Fruit fly (Drosophila melanogaster) whole organism, embryonic: ENCODE measurements around the gene Kyat.

Experiments used
- Adf1 ChIP-seq: fragments of 200-800 bp; sonication (Bioruptor generic); IDR thresholded peaks from 2 replicates; pipeline ENCODE4 v1.3.6; 2022; ENCODE audit warnings: missing biosample characterization, missing genetic modification characterization
- B-H1 ChIP-seq: fragments of 200-800 bp; sonication (Bioruptor generic); IDR thresholded peaks from 3 replicates; pipeline ENCODE4 v1.3.6; 2022; ENCODE audit warnings: missing biosample characterization, missing genetic modification characterization
- CG10959 ChIP-seq: fragments of 200-800 bp; sonication (Bioruptor generic); IDR thresholded peaks from 2 replicates; pipeline ENCODE4 v1.3.6; 2022; ENCODE audit warnings: missing biosample characterization, missing genetic modification characterization
- CG11247 ChIP-seq: fragments of 200-800 bp; sonication (Bioruptor generic); IDR thresholded peaks from 2 replicates; pipeline ENCODE4 v1.3.6; 2022; ENCODE audit warnings: missing biosample characterization, missing genetic modification characterization
- CG12104 ChIP-seq: fragments of 200-800 bp; sonication (Bioruptor generic); optimal IDR thresholded peaks from 3 replicates; lab custom pipeline; 2016; ENCODE audit warnings: missing biosample characterization, missing genetic modification characterization
- CG13424 ChIP-seq: fragments of 200-800 bp; sonication (Bioruptor generic); optimal IDR thresholded peaks from 2 replicates; lab custom pipeline; 2019; ENCODE audit warnings: missing biosample characterization, mild to moderate bottlenecking, missing genetic modification characterization, moderate library complexity
- CG14050 ChIP-seq: fragments of 200-800 bp; sonication (Bioruptor generic); IDR thresholded peaks from 3 replicates; pipeline ENCODE4 v1.3.6; 2022; ENCODE audit warnings: missing biosample characterization, missing genetic modification characterization
- CG15696 ChIP-seq: fragments of 200-800 bp; sonication (Bioruptor generic); optimal IDR thresholded peaks from 2 replicates; lab custom pipeline; 2019; ENCODE audit warnings: missing biosample characterization, mild to moderate bottlenecking, missing genetic modification characterization, moderate library complexity
- CG16779 ChIP-seq: fragments of 200-800 bp; sonication (Bioruptor generic); IDR thresholded peaks from 2 replicates; pipeline ENCODE4 v1.3.6; 2022; ENCODE audit warnings: missing biosample characterization, missing genetic modification characterization
- CG17328 ChIP-seq: fragments of 200-800 bp; sonication (Bioruptor generic); IDR thresholded peaks from 2 replicates; pipeline ENCODE4 v1.3.6; 2022; ENCODE audit warnings: missing biosample characterization, missing genetic modification characterization
- CG17359 ChIP-seq: fragments of 200-800 bp; sonication (Bioruptor generic); optimal IDR thresholded peaks from 3 replicates; lab custom pipeline; 2018; ENCODE audit warnings: missing biosample characterization, mild to moderate bottlenecking, missing genetic modification characterization, moderate library complexity
- CG17568 ChIP-seq: fragments of 200-800 bp; sonication (Bioruptor generic); optimal IDR thresholded peaks from 2 replicates; lab custom pipeline; 2018; ENCODE audit warnings: missing biosample characterization, mild to moderate bottlenecking, missing genetic modification characterization, moderate library complexity
- CG17802 ChIP-seq: fragments of 200-800 bp; sonication (Bioruptor generic); optimal IDR thresholded peaks from 2 replicates; lab custom pipeline; 2018; ENCODE audit warnings: missing biosample characterization, mild to moderate bottlenecking, missing genetic modification characterization, moderate library complexity
- CG31365 ChIP-seq: fragments of 200-800 bp; sonication (Bioruptor generic); optimal IDR thresholded peaks from 2 replicates; lab custom pipeline; 2018; ENCODE audit warnings: missing biosample characterization, mild to moderate bottlenecking, missing genetic modification characterization
- CG32772 ChIP-seq: fragments of 200-800 bp; sonication (Bioruptor generic); IDR thresholded peaks from 2 replicates; pipeline ENCODE4 v1.3.6; 2022; ENCODE audit warnings: missing biosample characterization, missing genetic modification characterization
- CG34224 ChIP-seq: fragments of 200-800 bp; sonication (Bioruptor generic); IDR thresholded peaks from 3 replicates; pipeline ENCODE4 v1.3.6; 2022; ENCODE audit warnings: missing biosample characterization, missing genetic modification characterization; ENCODE audit not compliant: partially characterized antibody
- CG4282 ChIP-seq: fragments of 200-800 bp; sonication (Bioruptor generic); optimal IDR thresholded peaks from 2 replicates; lab custom pipeline; 2016; ENCODE audit warnings: missing biosample characterization, missing genetic modification characterization
- CG5180 ChIP-seq: fragments of 200-800 bp; sonication (Bioruptor generic); optimal IDR thresholded peaks from 3 replicates; lab custom pipeline; 2017; ENCODE audit warnings: missing biosample characterization, missing genetic modification characterization, mild to moderate bottlenecking, moderate library complexity, missing genetic modification reagents
- CG6654 ChIP-seq: fragments of 200-800 bp; sonication (Bioruptor generic); optimal IDR thresholded peaks from 2 replicates; lab custom pipeline; 2017; ENCODE audit warnings: missing biosample characterization, mild to moderate bottlenecking, missing genetic modification characterization
- CG8765 ChIP-seq: fragments of 200-800 bp; sonication (Bioruptor generic); IDR thresholded peaks from 2 replicates; pipeline ENCODE4 v1.3.6; 2022; ENCODE audit warnings: missing biosample characterization, missing genetic modification characterization
- CG9876 ChIP-seq: fragments of 200-800 bp; sonication (Bioruptor generic); optimal IDR thresholded peaks from 2 replicates; lab custom pipeline; 2016; ENCODE audit warnings: missing biosample characterization, missing genetic modification characterization
- D ChIP-seq, 2 experiments: fragments of 200-800 bp in 1 of 2; fragments of >200 bp in 1 of 2; sonication (Bioruptor generic) in 1 of 2; optimal IDR thresholded peaks; 2 replicates in 1 of 2; 3 replicates in 1 of 2; lab custom pipeline; 2017; ENCODE audit warnings: mild to moderate bottlenecking in 1 of 2, missing biosample characterization in 1 of 2, missing genetic modification characterization in 1 of 2, missing genetic modification reagents in 1 of 2
- Fer3 ChIP-seq: fragments of 200-800 bp; sonication (Bioruptor generic); optimal IDR thresholded peaks from 2 replicates; lab custom pipeline; 2018; ENCODE audit warnings: missing biosample characterization, mild to moderate bottlenecking, missing genetic modification characterization, moderate library complexity
- HHEX ChIP-seq: fragments of 200-800 bp; sonication (Bioruptor generic); optimal IDR thresholded peaks from 3 replicates; lab custom pipeline; 2017; ENCODE audit warnings: missing biosample characterization, mild to moderate bottlenecking, missing genetic modification characterization, missing genetic modification reagents
- HLH3B ChIP-seq: fragments of 200-800 bp; sonication (Bioruptor generic); IDR thresholded peaks from 2 replicates; pipeline ENCODE4 v1.3.6; 2022; ENCODE audit warnings: missing biosample characterization, missing genetic modification characterization
- HLH54F ChIP-seq: fragments of 200-800 bp; sonication (Bioruptor generic); optimal IDR thresholded peaks from 3 replicates; lab custom pipeline; 2016; ENCODE audit warnings: missing biosample characterization, missing genetic modification characterization
- HmgZ ChIP-seq: fragments of 200-800 bp; sonication (Bioruptor generic); optimal IDR thresholded peaks from 2 replicates; lab custom pipeline; 2018; ENCODE audit warnings: missing biosample characterization, mild to moderate bottlenecking, missing genetic modification characterization
- Hmr ChIP-seq: fragments of 200-800 bp; sonication (Bioruptor generic); optimal IDR thresholded peaks from 3 replicates; lab custom pipeline; 2017; ENCODE audit warnings: mild to moderate bottlenecking, missing biosample characterization, missing genetic modification reagents, missing genetic modification characterization
- Lhr ChIP-seq: fragments of 200-800 bp; sonication (Bioruptor generic); optimal IDR thresholded peaks from 3 replicates; lab custom pipeline; 2017; ENCODE audit warnings: mild to moderate bottlenecking, missing biosample characterization, missing genetic modification reagents, missing genetic modification characterization
- Max ChIP-seq: fragments of 200-800 bp; sonication (Bioruptor generic); optimal IDR thresholded peaks from 2 replicates; lab custom pipeline; 2016; ENCODE audit warnings: missing biosample characterization, mild to moderate bottlenecking, missing genetic modification characterization
- Rfx ChIP-seq: fragments of 200-800 bp; sonication (Bioruptor generic); IDR thresholded peaks from 2 replicates; pipeline ENCODE4 v1.3.6; 2022; ENCODE audit warnings: missing biosample characterization, missing genetic modification characterization
- Six4 ChIP-seq: fragments of 200-800 bp; sonication (Bioruptor generic); optimal IDR thresholded peaks from 2 replicates; lab custom pipeline; 2016; ENCODE audit warnings: missing biosample characterization, missing genetic modification characterization
- bab2 ChIP-seq: fragments of 200-800 bp; sonication (Bioruptor generic); optimal IDR thresholded peaks from 2 replicates; lab custom pipeline; 2016; ENCODE audit warnings: missing biosample characterization, missing genetic modification characterization
- bsh ChIP-seq, 2 experiments: fragments of 200-800 bp; sonication (Bioruptor generic); optimal IDR thresholded peaks; 2 replicates each; lab custom pipeline; 2017 to 2018; ENCODE audit warnings: mild to moderate bottlenecking in 2 of 2, missing biosample characterization in 2 of 2, missing genetic modification characterization in 2 of 2, moderate library complexity in 1 of 2
- cas ChIP-seq: fragments of 200-800 bp; sonication (Bioruptor generic); IDR thresholded peaks from 2 replicates; pipeline ENCODE4 v1.3.6; 2022; ENCODE audit warnings: missing biosample characterization, missing genetic modification characterization
- crp ChIP-seq, 2 experiments: fragments of 200-800 bp; sonication (Bioruptor generic); optimal IDR thresholded peaks; 2 replicates in 1 of 2; 3 replicates in 1 of 2; lab custom pipeline; 2017; ENCODE audit warnings: missing biosample characterization in 2 of 2, missing genetic modification characterization in 2 of 2, mild to moderate bottlenecking in 1 of 2, moderate library complexity in 1 of 2
- danr ChIP-seq: fragments of 200-800 bp; sonication (Bioruptor generic); IDR thresholded peaks from 2 replicates; pipeline ENCODE4 v1.3.6; 2022; ENCODE audit warnings: missing biosample characterization, missing genetic modification characterization
- dysf ChIP-seq: fragments of 200-800 bp; sonication (Bioruptor generic); IDR thresholded peaks from 3 replicates; pipeline ENCODE4 v1.3.6; 2022; ENCODE audit warnings: missing biosample characterization, missing genetic modification characterization
- ems ChIP-seq: fragments of 200-800 bp; sonication (Bioruptor generic); optimal IDR thresholded peaks from 3 replicates; lab custom pipeline; 2016; ENCODE audit warnings: missing biosample characterization, missing genetic modification characterization
- kah ChIP-seq: fragments of 200-800 bp; sonication (Bioruptor generic); optimal IDR thresholded peaks from 2 replicates; lab custom pipeline; 2018; ENCODE audit warnings: missing biosample characterization, mild to moderate bottlenecking, missing genetic modification characterization
- lab ChIP-seq: fragments of 200-800 bp; sonication (Bioruptor generic); optimal IDR thresholded peaks from 3 replicates; lab custom pipeline; 2017; ENCODE audit warnings: missing biosample characterization, missing genetic modification characterization, mild to moderate bottlenecking, moderate library complexity, missing genetic modification reagents
- otp ChIP-seq: fragments of 200-800 bp; sonication (Bioruptor generic); IDR thresholded peaks from 3 replicates; pipeline ENCODE4, ENCODE4 v1.3.6; 2022; ENCODE audit warnings: missing biosample characterization, missing genetic modification characterization
- slou ChIP-seq: fragments of 200-800 bp; sonication (Bioruptor generic); optimal IDR thresholded peaks from 3 replicates; lab custom pipeline; 2016; ENCODE audit warnings: missing biosample characterization, missing genetic modification characterization
- slp2 ChIP-seq: fragments of 200-800 bp; sonication (Bioruptor generic); optimal IDR thresholded peaks from 2 replicates; lab custom pipeline; 2016; ENCODE audit warnings: missing biosample characterization, missing genetic modification characterization
- tap ChIP-seq: fragments of 200-800 bp; optimal IDR thresholded peaks from 3 replicates; lab custom pipeline; 2019; ENCODE audit warnings: missing biosample characterization, mild to moderate bottlenecking, missing genetic modification characterization, moderate library complexity
- ttk ChIP-seq: fragments of 200-800 bp; sonication (Bioruptor generic); IDR thresholded peaks from 2 replicates; pipeline ENCODE4 v2.1.2; 2022; ENCODE audit warnings: missing biosample characterization, missing genetic modification characterization
- vvl ChIP-seq: fragments of 200-800 bp; sonication (Bioruptor generic); IDR thresholded peaks from 2 replicates; pipeline ENCODE4 v1.3.6; 2022; ENCODE audit warnings: missing biosample characterization, missing genetic modification characterization
- wek ChIP-seq: fragments of 200-800 bp; sonication (Bioruptor generic); optimal IDR thresholded peaks from 3 replicates; lab custom pipeline; 2018; ENCODE audit warnings: missing biosample characterization, mild to moderate bottlenecking, missing genetic modification characterization, moderate library complexity
- wor ChIP-seq: fragments of 200-800 bp; sonication (Bioruptor generic); IDR thresholded peaks from 2 replicates; pipeline ENCODE4 v1.3.6; 2022; ENCODE audit warnings: missing biosample characterization, missing genetic modification characterization
- zen2 ChIP-seq: fragments of 200-800 bp; sonication (Bioruptor generic); IDR thresholded peaks from 3 replicates; pipeline ENCODE4 v1.3.6; 2022; ENCODE audit warnings: missing biosample characterization, missing genetic modification characterization; ENCODE audit not compliant: partially characterized antibody

The Kyat gene

dm6 chr3R:11869169-11869568, 46.9 kb upstream of the Kyat start, which contains the start of gene CG6959 (continued):
- TF ChIP-seq CG11247 (GFP tag; lab: Robert Waterston, UW) (no peak), vvl (GFP tag; lab: Robert Waterston, UW) (peak; percentile 37; the same call in 1 of the 2 replicates), CG9876 (GFP tag; lab: Kevin White, UChicago) (no peak), CG8765 (0 out of 2 replicates have a peak, but pooled peaks have one; percentile 43), CG16779 (GFP tag; lab: Robert Waterston, UW) (0 out of 2 replicates have a peak, but pooled peaks have one; percentile 40), CG31365 (tag; lab: Kevin White, UChicago) (no peak), wek (no peak), kah (GFP tag; lab: Kevin White, UChicago) (no peak), CG17568 (GFP tag; lab: Kevin White, UChicago) (no peak), CG10959 (GFP tag; lab: Robert Waterston, UW) (no peak), lab (GFP tag; lab: Kevin White, UChicago) (no peak), Six4 (GFP tag; lab: Kevin White, UChicago) (no peak), slou (GFP tag; lab: Kevin White, UChicago) (no peak), HLH54F (no peak), slp2 (no peak), CG6654 (no peak), wor (GFP tag; lab: Robert Waterston, UW) (no peak), CG17802 (tag; lab: Kevin White, UChicago) (no peak), D (optimal IDR thresholded peaks at IDR 0.05; lab: Kevin White, UChicago) (no peak), D (GFP tag; optimal IDR thresholded peaks at IDR 0.05; lab: Kevin White, UChicago) (no peak), dysf (no peak), zen2 (GFP tag; lab: Robert Waterston, UW) (0 out of 3 replicates have a peak, but pooled peaks have one; percentile 14), CG15696 (tag; lab: Kevin White, UChicago) (no peak), CG13424 (tag; lab: Kevin White, UChicago) (no peak), CG5180 (no peak), ttk (GFP tag; lab: Robert Waterston, UW) (no peak), bab2 (GFP tag; lab: Kevin White, UChicago) (no peak), Hmr (GFP tag; lab: Kevin White, UChicago) (no peak), B-H1 (GFP tag; lab: Robert Waterston, UW) (no peak), Lhr (GFP tag; lab: Kevin White, UChicago) (no peak), bsh (GFP tag; optimal IDR thresholded peaks at IDR 0.05; lab: Kevin White, UChicago) (no peak), HmgZ (no peak), cas (GFP tag; lab: Robert Waterston, UW) (no peak), CG34224 (GFP tag; lab: Robert Waterston, UW) (peak; percentile 38; the same call in 2 of the 3 replicates), ems (GFP tag; lab: Kevin White, UChicago) (no peak), otp (GFP tag; lab: Robert Waterston, UW) (peak; percentile 62; the same call in 1 of the 3 replicates), CG17328 (GFP tag; lab: Robert Waterston, UW) (0 out of 2 replicates have a peak, but pooled peaks have one; percentile 30), CG14050 (0 out of 3 replicates have a peak, but pooled peaks have one; percentile 15), Max (GFP tag; lab: Kevin White, UChicago) (no peak), CG17359 (tag; lab: Kevin White, UChicago) (no peak), CG4282 (GFP tag; lab: Kevin White, UChicago) (no peak), HHEX (GFP tag; lab: Kevin White, UChicago) (no peak), tap (tag; lab: Kevin White, UChicago) (no peak), danr (GFP tag; lab: Robert Waterston, UW) (no peak), Fer3 (no peak), Adf1 (GFP tag; lab: Robert Waterston, UW) (peak; percentile 98), CG12104 (GFP tag; lab: Kevin White, UChicago) (no peak), CG32772 (GFP tag; lab: Robert Waterston, UW) (no peak), crp (GFP tag; optimal IDR thresholded peaks at IDR 0.05; lab: Kevin White, UChicago) (no peak), HLH3B (GFP tag; lab: Robert Waterston, UW) (peak; percentile 8; the same call in 1 of the 2 replicates), Rfx (GFP tag; lab: Robert Waterston, UW) (peak; percentile 47; the same call in 1 of the 2 replicates)
